Worm (Caenorhabditis elegans): ENCODE measurements around the gene cyn-2.

cyn-2 gene

ce11 chrIII:13712854-13713293 is 20.4 kb downstream of the cyn-2 start:
- no peak for TF ChIP-seq nhr-27 (tag; optimal IDR thresholded peaks at IDR 0.05)
- no peak for TF ChIP-seq B0035.1 (tag; optimal IDR thresholded peaks at IDR 0.05)
- TF ChIP-seq hrde-1 (tag; optimal IDR thresholded peaks at IDR 0.05; ENCODE audit: borderline replicate concordance) = no peak
- TF ChIP-seq lin-35 (GFP tag; optimal IDR thresholded peaks at IDR 0.05) = no peak
- no peak for TF ChIP-seq lsy-27 (tag; optimal IDR thresholded peaks at IDR 0.05; ENCODE audit: borderline replicate concordance, insufficient read depth)
- no peak for TF ChIP-seq attf-6 (GFP tag; IDR thresholded peaks at IDR 0.05)
- 0 out of 2 replicates have a peak, but pooled peaks have one; percentile 39 for TF ChIP-seq dox-1 (GFP tag; IDR thresholded peaks at IDR 0.05)
- TF ChIP-seq ceh-100 (GFP tag; IDR thresholded peaks at IDR 0.05) = no peak
- no peak for TF ChIP-seq gei-17 (GFP tag; optimal IDR thresholded peaks at IDR 0.05)
- TF ChIP-seq nfya-1 (tag; optimal IDR thresholded peaks at IDR 0.05; ENCODE audit: borderline replicate concordance, insufficient read depth) = no peak
- no peak for TF ChIP-seq die-1 (tag; optimal IDR thresholded peaks at IDR 0.05)
- TF ChIP-seq ztf-28 (GFP tag; IDR thresholded peaks at IDR 0.05) = no peak
- no peak for TF ChIP-seq ceh-79 (tag; optimal IDR thresholded peaks at IDR 0.05)
- TF ChIP-seq mxl-1 (tag; optimal IDR thresholded peaks at IDR 0.05) = no peak
- TF ChIP-seq ekl-4 (GFP tag; IDR thresholded peaks at IDR 0.05) = no peak
- peak; percentile 91 for TF ChIP-seq zfh-2 (GFP tag; conservative IDR thresholded peaks at IDR 0.05)
- no peak for TF ChIP-seq ztf-3 (GFP tag; optimal IDR thresholded peaks at IDR 0.05)
- no peak for TF ChIP-seq Y67H2A.10 (GFP tag; conservative IDR thresholded peaks at IDR 0.05)
- no peak for TF ChIP-seq somi-1 (GFP tag; optimal IDR thresholded peaks at IDR 0.05)
- TF ChIP-seq D2030.7 (GFP tag; IDR thresholded peaks at IDR 0.05) = no peak
- no peak for TF ChIP-seq dpff-1 (tag; optimal IDR thresholded peaks at IDR 0.05)
- TF ChIP-seq nhr-90 (tag; optimal IDR thresholded peaks at IDR 0.05) = no peak
- no peak for TF ChIP-seq snpc-1.1 (tag; optimal IDR thresholded peaks at IDR 0.05; ENCODE audit: insufficient read depth)
- TF ChIP-seq unc-62 (GFP tag; optimal IDR thresholded peaks at IDR 0.05) = no peak
- no peak for TF ChIP-seq him-1 (tag; optimal IDR thresholded peaks at IDR 0.05)
- peak; percentile 20 for TF ChIP-seq nhr-80 (tag; optimal IDR thresholded peaks at IDR 0.05)
- TF ChIP-seq lin-40 (tag; optimal IDR thresholded peaks at IDR 0.05) = no peak
- no peak for TF ChIP-seq ceh-27 (GFP tag; optimal IDR thresholded peaks at IDR 0.05)
- 0 out of 2 replicates have a peak, but pooled peaks have one; percentile 19 for TF ChIP-seq egrh-3 (GFP tag; IDR thresholded peaks at IDR 0.05)
- no peak for TF ChIP-seq ets-4 (GFP tag; optimal IDR thresholded peaks at IDR 0.05)
- TF ChIP-seq mes-4 (tag; optimal IDR thresholded peaks at IDR 0.05) = no peak
- TF ChIP-seq pha-4 (tag; optimal IDR thresholded peaks at IDR 0.05) = no peak
- no peak for TF ChIP-seq F33H1.4 (GFP tag; IDR thresholded peaks at IDR 0.05)
- TF ChIP-seq pbrm-1 (GFP tag; IDR thresholded peaks at IDR 0.05) = 0 out of 2 replicates have a peak, but pooled peaks have one; percentile 28
- no peak for TF ChIP-seq nhr-120 (GFP tag; IDR thresholded peaks at IDR 0.05)
- TF ChIP-seq bed-2 (GFP tag; IDR thresholded peaks at IDR 0.05) = no peak
- no peak for TF ChIP-seq ztf-18 (tag; optimal IDR thresholded peaks at IDR 0.05)
- no peak for TF ChIP-seq repo-1 (tag; optimal IDR thresholded peaks at IDR 0.05)
- no peak for TF ChIP-seq zim-3 (tag; optimal IDR thresholded peaks at IDR 0.05)
- no peak for TF ChIP-seq mcd-1 (GFP tag; IDR thresholded peaks at IDR 0.05)
- TF ChIP-seq madf-3 (GFP tag; IDR thresholded peaks at IDR 0.05) = no peak
- no peak for TF ChIP-seq sptf-2 (GFP tag; optimal IDR thresholded peaks at IDR 0.05)
- TF ChIP-seq madf-8 (GFP tag; conservative IDR thresholded peaks at IDR 0.05) = no peak
- no peak for TF ChIP-seq B0261.1 (tag; optimal IDR thresholded peaks at IDR 0.05)
- TF ChIP-seq B0336.3 (GFP tag; IDR thresholded peaks at IDR 0.05) = no peak
- TF ChIP-seq egl-44 (GFP tag; IDR thresholded peaks at IDR 0.05) = no peak
- TF ChIP-seq tbp1 (GFP tag; optimal IDR thresholded peaks at IDR 0.05) = no peak
- TF ChIP-seq F52B5.7 (tag; optimal IDR thresholded peaks at IDR 0.05) = no peak
- TF ChIP-seq cebp-2 (GFP tag; IDR thresholded peaks at IDR 0.05) = no peak
